Worm (Caenorhabditis elegans): ENCODE data around the gene dos-1.

ce11 chrIII:9118921-9119606 lies 15.3 kb downstream of the dos-1 start, which contains the start of gene ced-11:
- TF ChIP-seq nhr-23 (tag; optimal IDR thresholded peaks at IDR 0.05) (no peak), tbx-2 (tag; optimal IDR thresholded peaks at IDR 0.05) (no peak), snpc-4 (tag; optimal IDR thresholded peaks at IDR 0.05) (no peak), ceh-82 (tag; optimal IDR thresholded peaks at IDR 0.05) (no peak), ztf-11 (tag; optimal IDR thresholded peaks at IDR 0.05) (no peak), elt-1 (tag; optimal IDR thresholded peaks at IDR 0.05) (no peak), lin-39 (tag; optimal IDR thresholded peaks at IDR 0.05) (no peak), aly-2 (tag; optimal IDR thresholded peaks at IDR 0.05) (no peak), ama-1 (optimal IDR thresholded peaks at IDR 0.05) (no peak), nhr-237 (tag; optimal IDR thresholded peaks at IDR 0.05) (no peak), fos-1 (tag; optimal IDR thresholded peaks at IDR 0.05) (no peak)

Measured in whole organism, L3 larva.